Worm (Caenorhabditis elegans) whole organism, L3 larva: ENCODE results near the gene F53A2.9.

Experiments used
- R02D3.7 ChIP-seq: fragments of 150-350 bp; optimal IDR thresholded peaks from 2 replicates; lab custom pipeline; 2014; ENCODE audit warnings: missing biosample characterization, missing genetic modification characterization
- ZK546.5 ChIP-seq: sonication (generic microtip); optimal IDR thresholded peaks from 2 replicates; lab custom pipeline; 2017; ENCODE audit warnings: missing biosample characterization, missing genetic modification characterization
- aly-2 ChIP-seq: fragments of 150-350 bp; optimal IDR thresholded peaks from 2 replicates; lab custom pipeline; 2014; ENCODE audit warnings: missing biosample characterization, missing genetic modification characterization
- ama-1 ChIP-seq: fragments of 150-350 bp; optimal IDR thresholded peaks from 2 replicates; lab custom pipeline; 2018
- ceh-16 ChIP-seq: sonication (generic microtip); optimal IDR thresholded peaks from 2 replicates; lab custom pipeline; 2017; ENCODE audit warnings: missing biosample characterization, missing genetic modification characterization
- ceh-28 ChIP-seq: fragments of 150-350 bp; optimal IDR thresholded peaks from 2 replicates; lab custom pipeline; 2014; ENCODE audit warnings: missing biosample characterization, missing genetic modification reagents, missing genetic modification characterization
- ceh-82 ChIP-seq: fragments of 150-350 bp; optimal IDR thresholded peaks from 2 replicates; lab custom pipeline; 2014; ENCODE audit warnings: missing biosample characterization, missing genetic modification characterization
- ceh-9 ChIP-seq: sonication (generic microtip); optimal IDR thresholded peaks from 2 replicates; lab custom pipeline; 2018; ENCODE audit warnings: missing biosample characterization, missing genetic modification characterization
- daf-12 ChIP-seq: fragments of 150-350 bp; optimal IDR thresholded peaks from 2 replicates; lab custom pipeline; 2014; ENCODE audit warnings: missing biosample characterization, missing genetic modification reagents, missing genetic modification characterization
- egl-5 ChIP-seq: fragments of 150-350 bp; optimal IDR thresholded peaks from 2 replicates; lab custom pipeline; 2017; ENCODE audit warnings: missing biosample characterization, missing genetic modification reagents, missing genetic modification characterization, inconsistent platforms
- elt-1 ChIP-seq: fragments of 150-350 bp; optimal IDR thresholded peaks from 2 replicates; lab custom pipeline; 2014; ENCODE audit warnings: missing biosample characterization, missing genetic modification characterization
- elt-2 ChIP-seq: sonication (generic microtip); optimal IDR thresholded peaks from 2 replicates; lab custom pipeline; 2016; ENCODE audit warnings: missing genetic modification reagents, mild to moderate bottlenecking, missing genetic modification characterization, missing compliant biosample characterization
- elt-3 ChIP-seq, 3 experiments: fragments of 150-350 bp in 1 of 3; sonication (generic microtip) in 2 of 3; optimal IDR thresholded peaks; 2 replicates in 2 of 3; 4 replicates in 1 of 3; lab custom pipeline; 2014 to 2017; ENCODE audit warnings: missing biosample characterization in 3 of 3, missing genetic modification characterization in 3 of 3
- eor-1 ChIP-seq, 2 experiments: fragments of 150-350 bp; optimal IDR thresholded peaks; 2 replicates each; lab custom pipeline; 2014 to 2018; ENCODE audit warnings: missing biosample characterization in 2 of 2, missing genetic modification characterization in 2 of 2
- fkh-2 ChIP-seq: fragments of 150-350 bp; optimal IDR thresholded peaks from 2 replicates; lab custom pipeline; 2014; ENCODE audit warnings: missing biosample characterization, missing genetic modification reagents, missing genetic modification characterization
- fos-1 ChIP-seq: fragments of 150-350 bp; optimal IDR thresholded peaks from 2 replicates; lab custom pipeline; 2014; ENCODE audit warnings: missing biosample characterization, missing genetic modification characterization
- hmg-11 ChIP-seq: sonication (generic microtip); optimal IDR thresholded peaks from 2 replicates; lab custom pipeline; 2016; ENCODE audit warnings: missing genetic modification characterization, missing compliant biosample characterization
- jun-1 ChIP-seq: fragments of 150-350 bp; optimal IDR thresholded peaks from 2 replicates; lab custom pipeline; 2014; ENCODE audit warnings: missing biosample characterization, missing genetic modification reagents, missing genetic modification characterization
- lin-15B ChIP-seq: fragments of 150-350 bp; optimal IDR thresholded peaks from 2 replicates; lab custom pipeline; 2014; ENCODE audit warnings: missing biosample characterization, missing genetic modification characterization
- lin-39 ChIP-seq: fragments of 150-350 bp; optimal IDR thresholded peaks from 2 replicates; lab custom pipeline; 2018; ENCODE audit warnings: missing biosample characterization, missing genetic modification reagents, missing genetic modification characterization
- lsy-12 ChIP-seq: sonication (generic microtip); optimal IDR thresholded peaks from 2 replicates; lab custom pipeline; 2016; ENCODE audit warnings: mild to moderate bottlenecking, missing genetic modification characterization, missing compliant biosample characterization
- mdl-1 ChIP-seq: fragments of 150-350 bp; optimal IDR thresholded peaks from 2 replicates; lab custom pipeline; 2014; ENCODE audit warnings: missing biosample characterization, missing genetic modification characterization
- nfya-1 ChIP-seq: sonication (generic microtip); optimal IDR thresholded peaks from 2 replicates; lab custom pipeline; 2017; ENCODE audit warnings: missing genetic modification characterization, mild to moderate bottlenecking, missing compliant biosample characterization, antibody characterized with exemption, moderate library complexity; ENCODE audit not compliant: insufficient read depth
- nhr-23 ChIP-seq: fragments of 150-350 bp; optimal IDR thresholded peaks from 2 replicates; lab custom pipeline; 2014; ENCODE audit warnings: missing biosample characterization, missing genetic modification reagents, missing genetic modification characterization
- nhr-237 ChIP-seq: fragments of 150-350 bp; optimal IDR thresholded peaks from 2 replicates; lab custom pipeline; 2014; ENCODE audit warnings: missing biosample characterization, missing genetic modification characterization
- nhr-43 ChIP-seq: sonication (generic microtip); optimal IDR thresholded peaks from 2 replicates; lab custom pipeline; 2016; ENCODE audit warnings: mild to moderate bottlenecking, missing genetic modification characterization, missing compliant biosample characterization; ENCODE audit not compliant: poor library complexity, severe bottlenecking
- nhr-67 ChIP-seq: fragments of 150-350 bp; optimal IDR thresholded peaks from 2 replicates; lab custom pipeline; 2014; ENCODE audit warnings: missing biosample characterization, missing genetic modification characterization
- pha-4 ChIP-seq: fragments of 150-350 bp; optimal IDR thresholded peaks from 2 replicates; lab custom pipeline; 2014; ENCODE audit warnings: missing biosample characterization, missing genetic modification reagents, missing genetic modification characterization
- pqm-1 ChIP-seq: fragments of 150-350 bp; optimal IDR thresholded peaks from 2 replicates; lab custom pipeline; 2017; ENCODE audit warnings: missing biosample characterization, missing genetic modification characterization, inconsistent platforms
- skn-1 ChIP-seq: fragments of 150-350 bp; optimal IDR thresholded peaks from 2 replicates; lab custom pipeline; 2014; ENCODE audit warnings: missing biosample characterization, missing genetic modification characterization
- snpc-4 ChIP-seq: fragments of 150-350 bp; optimal IDR thresholded peaks from 2 replicates; lab custom pipeline; 2014; ENCODE audit warnings: missing biosample characterization, missing genetic modification characterization
- unc-39 ChIP-seq: sonication (generic microtip); optimal IDR thresholded peaks from 4 replicates; lab custom pipeline; 2017; ENCODE audit warnings: missing biosample characterization, missing genetic modification characterization
- unc-62 ChIP-seq: fragments of 150-350 bp; sonication (generic microtip); optimal IDR thresholded peaks from 4 replicates; lab custom pipeline; 2014; ENCODE audit warnings: missing biosample characterization, missing genetic modification reagents, missing genetic modification characterization
- zag-1 ChIP-seq: fragments of 150-350 bp; optimal IDR thresholded peaks from 2 replicates; lab custom pipeline; 2014; ENCODE audit warnings: missing biosample characterization, missing genetic modification characterization
- ztf-11 ChIP-seq: fragments of 150-350 bp; optimal IDR thresholded peaks from 2 replicates; lab custom pipeline; 2014; ENCODE audit warnings: missing biosample characterization, missing genetic modification characterization
- ztf-4 ChIP-seq: fragments of 150-350 bp; optimal IDR thresholded peaks from 2 replicates; lab custom pipeline; 2014; ENCODE audit warnings: missing biosample characterization, missing genetic modification characterization

F53A2.9 gene

DNA sequence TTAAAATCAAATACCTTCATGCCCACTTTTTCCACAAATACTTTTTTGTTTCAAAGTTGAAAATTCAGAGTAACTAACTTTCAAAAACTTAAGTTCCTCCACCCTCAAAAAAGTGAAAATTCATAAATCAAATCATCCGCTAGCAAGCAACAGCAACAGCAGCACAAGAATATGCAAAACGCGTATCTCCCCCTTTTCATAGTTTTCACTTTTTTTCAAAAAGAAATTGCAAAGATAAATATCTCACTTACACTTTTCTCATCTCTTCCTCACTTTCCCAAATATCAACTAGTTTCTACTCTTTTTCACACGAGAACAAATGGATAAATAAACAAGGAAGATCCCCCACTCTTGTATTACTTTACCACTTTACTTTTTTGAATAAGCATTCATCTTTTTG lies 22.5 kb upstream of the F53A2.9 start:
- peak; percentile 7 for TF ChIP-seq pha-4
- TF ChIP-seq nhr-23 = no peak

DNA sequence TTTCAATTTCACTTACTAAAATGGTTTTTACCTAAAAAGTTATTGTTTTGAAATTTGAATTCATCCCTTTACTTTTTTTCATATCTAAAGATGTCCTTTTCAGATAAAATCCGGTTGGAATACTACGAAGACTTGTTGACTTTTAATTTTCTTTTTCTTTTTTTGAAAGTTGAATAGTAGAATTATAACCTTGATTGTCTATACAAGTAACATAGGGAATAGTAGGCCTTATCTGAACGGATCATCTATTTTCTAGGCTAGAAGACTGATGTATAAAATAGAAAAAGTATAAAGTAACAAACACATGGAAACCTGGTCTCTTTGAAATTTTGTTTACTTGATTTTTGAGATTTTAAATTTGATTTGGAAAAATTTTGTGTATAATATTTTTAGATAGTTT lies 21.7 kb upstream of the F53A2.9 start:
- TF ChIP-seq elt-1 (tag; lab: Kevin White, UChicago) (peak; percentile 96), ZK546.5 (tag; lab: Kevin White, UChicago) (no peak)

ce11 chrIII:13380196-13380595 lies 21.0 kb upstream of the F53A2.9 start, which contains the start of gene T03F6.6:
TSS of gene T03F6.6 (minus strand) at chrIII:13380296.
- TF ChIP-seq nfya-1 (tag; lab: Kevin White, UChicago) (no peak), ZK546.5 (tag; lab: Kevin White, UChicago) (no peak), ztf-4 (tag; lab: Kevin White, UChicago) (no peak), lsy-12 (tag; lab: Kevin White, UChicago) (no peak)
- TF ChIP-seq, all 47 proteins: peak for 0

- TF ChIP-seq elt-1 (tag; lab: Kevin White, UChicago) (no peak), R02D3.7 (tag; lab: Kevin White, UChicago) (no peak), mdl-1 (tag; lab: Kevin White, UChicago) (no peak), aly-2 (no peak), lsy-12 (tag; lab: Kevin White, UChicago) (no peak), eor-1 (tag; optimal IDR thresholded peaks at IDR 0.05; lab: Kevin White, UChicago) (no peak), unc-39 (tag; lab: Kevin White, UChicago) (no peak), pqm-1 (tag; lab: Kevin White, UChicago) (no peak), egl-5 (no peak), lin-39 (tag; lab: Kevin White, UChicago) (no peak), ceh-9 (tag; lab: Kevin White, UChicago) (no peak)
Measured at ce11 chrIII:13378242-13378641, 19.1 kb upstream of the F53A2.9 start, which contains the start of gene T03F6.10. TSS of gene T03F6.10 (minus strand) at chrIII:13378342.

ce11 chrIII:13377249-13377648 lies 18.1 kb upstream of the F53A2.9 start:
- TF ChIP-seq hmg-11 (peak; percentile 97), snpc-4 (tag; lab: Kevin White, UChicago) (peak; percentile 56), ceh-82 (tag; lab: Kevin White, UChicago) (no peak), lin-15B (tag; lab: Kevin White, UChicago) (peak; percentile 27), ama-1 (lab: Kevin White, UChicago) (no peak), daf-12 (tag; lab: Kevin White, UChicago) (no peak), ceh-16 (tag; lab: Kevin White, UChicago) (no peak), ztf-11 (no peak), egl-5 (peak; percentile 9), nhr-23 (no peak), fos-1 (tag; lab: Kevin White, UChicago) (no peak), nhr-43 (tag; lab: Kevin White, UChicago) (peak; percentile 7), ceh-9 (tag; lab: Kevin White, UChicago) (no peak), pqm-1 (tag; lab: Kevin White, UChicago) (peak; percentile 62), pha-4 (peak; percentile 55), ztf-4 (tag; lab: Kevin White, UChicago) (no peak), mdl-1 (tag; lab: Kevin White, UChicago) (no peak), nhr-67 (tag; lab: Kevin White, UChicago) (no peak), lin-39 (tag; lab: Kevin White, UChicago) (peak; percentile 91), nfya-1 (tag; lab: Kevin White, UChicago) (peak; percentile 93), fkh-2 (tag; lab: Kevin White, UChicago) (no peak), unc-39 (tag; lab: Kevin White, UChicago) (no peak), R02D3.7 (tag; lab: Kevin White, UChicago) (no peak), jun-1 (tag; lab: Kevin White, UChicago) (peak; percentile 55), unc-62 (GFP tag; lab: Kevin White, UChicago) (no peak), ceh-28 (no peak), elt-3 (tag; optimal IDR thresholded peaks at IDR 0.05; lab: Kevin White, UChicago) (no peak), zag-1 (tag; lab: Kevin White, UChicago) (no peak), eor-1 (tag; optimal IDR thresholded peaks at IDR 0.05; lab: Kevin White, UChicago) (no peak), nhr-237 (tag; lab: Kevin White, UChicago) (no peak), elt-2 (tag; lab: Kevin White, UChicago) (peak; percentile 93), skn-1 (peak; percentile 76)
